Fruit fly (Drosophila melanogaster) whole organism, embryonic: ENCODE data around the gene euc.

Experiments
- CG10274 ChIP-seq: fragments of 200-800 bp; sonication (Bioruptor generic); optimal IDR thresholded peaks from 3 replicates; lab custom pipeline; 2017; ENCODE audit warnings: missing biosample characterization, mild to moderate bottlenecking, missing genetic modification characterization
- CG10431 ChIP-seq: fragments of 200-800 bp; sonication (Bioruptor generic); optimal IDR thresholded peaks from 3 replicates; lab custom pipeline; 2018; ENCODE audit warnings: missing biosample characterization, mild to moderate bottlenecking, missing genetic modification characterization
- CG10979 ChIP-seq: fragments of 200-800 bp; sonication (Bioruptor generic); optimal IDR thresholded peaks from 2 replicates; lab custom pipeline; 2018; ENCODE audit warnings: missing biosample characterization, mild to moderate bottlenecking, missing genetic modification characterization, moderate library complexity
- CG12219 ChIP-seq: fragments of 200-800 bp; sonication (Bioruptor generic); optimal IDR thresholded peaks from 3 replicates; lab custom pipeline; 2018; ENCODE audit warnings: missing biosample characterization, mild to moderate bottlenecking, missing genetic modification characterization
- CG12236 ChIP-seq: fragments of 200-800 bp; sonication (Bioruptor generic); optimal IDR thresholded peaks from 2 replicates; lab custom pipeline; 2016; ENCODE audit warnings: missing biosample characterization, missing genetic modification characterization
- CG12299 ChIP-seq: fragments of 200-800 bp; sonication (Bioruptor generic); optimal IDR thresholded peaks from 2 replicates; lab custom pipeline; 2018; ENCODE audit warnings: missing biosample characterization, mild to moderate bottlenecking, missing genetic modification characterization
- CG12942 ChIP-seq: fragments of 200-800 bp; sonication (Bioruptor generic); optimal IDR thresholded peaks from 3 replicates; lab custom pipeline; 2016; ENCODE audit warnings: missing biosample characterization, missing genetic modification characterization
- CG15479 ChIP-seq: fragments of 200-800 bp; sonication (Bioruptor generic); optimal IDR thresholded peaks from 3 replicates; lab custom pipeline; 2019; ENCODE audit warnings: missing biosample characterization, mild to moderate bottlenecking, missing genetic modification characterization, moderate library complexity
- CG18599 ChIP-seq: fragments of 200-800 bp; sonication (Bioruptor generic); optimal IDR thresholded peaks from 3 replicates; lab custom pipeline; 2017; ENCODE audit warnings: missing biosample characterization, missing genetic modification characterization, mild to moderate bottlenecking, moderate library complexity, missing genetic modification reagents
- CG2875 ChIP-seq: fragments of 200-800 bp; sonication (Bioruptor generic); optimal IDR thresholded peaks from 2 replicates; lab custom pipeline; 2017; ENCODE audit warnings: missing biosample characterization, mild to moderate bottlenecking, missing genetic modification characterization, missing genetic modification reagents
- CG30020 ChIP-seq: fragments of 200-800 bp; optimal IDR thresholded peaks from 2 replicates; lab custom pipeline; 2019; ENCODE audit warnings: missing biosample characterization, mild to moderate bottlenecking, missing genetic modification characterization, moderate library complexity
- CG31388 ChIP-seq: fragments of 200-800 bp; sonication (Bioruptor generic); optimal IDR thresholded peaks from 2 replicates; lab custom pipeline; 2016; ENCODE audit warnings: missing biosample characterization, missing genetic modification characterization
- CG3995 ChIP-seq: fragments of 200-800 bp; sonication (Bioruptor generic); optimal IDR thresholded peaks from 3 replicates; lab custom pipeline; 2016; ENCODE audit warnings: missing biosample characterization, missing genetic modification characterization
- CG4707 ChIP-seq: fragments of 200-800 bp; sonication (Bioruptor generic); optimal IDR thresholded peaks from 2 replicates; lab custom pipeline; 2018; ENCODE audit warnings: missing biosample characterization, mild to moderate bottlenecking, missing genetic modification characterization, moderate library complexity
- CG5180 ChIP-seq: fragments of 200-800 bp; sonication (Bioruptor generic); optimal IDR thresholded peaks from 3 replicates; lab custom pipeline; 2017; ENCODE audit warnings: missing biosample characterization, missing genetic modification characterization, mild to moderate bottlenecking, moderate library complexity, missing genetic modification reagents
- CG8359 ChIP-seq: fragments of 200-800 bp; sonication (Bioruptor generic); optimal IDR thresholded peaks from 2 replicates; lab custom pipeline; 2017; ENCODE audit warnings: missing biosample characterization, mild to moderate bottlenecking, missing genetic modification characterization, borderline replicate concordance
- CG8944 ChIP-seq: fragments of 200-800 bp; sonication (Bioruptor generic); optimal IDR thresholded peaks from 3 replicates; lab custom pipeline; 2016; ENCODE audit warnings: missing biosample characterization, missing genetic modification characterization
- CG9609 ChIP-seq: fragments of 200-800 bp; sonication (Bioruptor generic); optimal IDR thresholded peaks from 3 replicates; lab custom pipeline; 2016; ENCODE audit warnings: missing biosample characterization, missing genetic modification characterization
- Camta ChIP-seq: fragments of 200-800 bp; sonication (Bioruptor generic); optimal IDR thresholded peaks from 2 replicates; lab custom pipeline; 2016; ENCODE audit warnings: missing biosample characterization, missing genetic modification characterization
- E2f2 ChIP-seq: fragments of 200-800 bp; sonication (Bioruptor generic); IDR thresholded peaks from 2 replicates; pipeline ENCODE4 v1.3.6; 2022; ENCODE audit warnings: missing biosample characterization, missing genetic modification characterization
- H15 ChIP-seq: fragments of 200-800 bp; sonication (Bioruptor generic); IDR thresholded peaks from 3 replicates; pipeline ENCODE4 v1.3.6; 2022; ENCODE audit warnings: missing biosample characterization, missing genetic modification characterization
- H2.0 ChIP-seq: fragments of 200-800 bp; sonication (Bioruptor generic); IDR thresholded peaks from 2 replicates; pipeline ENCODE4 v1.3.6; 2022; ENCODE audit warnings: missing biosample characterization, missing genetic modification characterization
- Kr ChIP-seq: fragments of 200-800 bp; sonication (Bioruptor generic); optimal IDR thresholded peaks from 2 replicates; lab custom pipeline; 2017; ENCODE audit warnings: missing biosample characterization, mild to moderate bottlenecking, missing genetic modification characterization
- Mad ChIP-seq: fragments of 200-800 bp; sonication (Bioruptor generic); optimal IDR thresholded peaks from 2 replicates; lab custom pipeline; 2016; ENCODE audit warnings: missing biosample characterization, missing genetic modification characterization
- NC2β ChIP-seq: fragments of 200-800 bp; sonication (Bioruptor generic); optimal IDR thresholded peaks from 2 replicates; lab custom pipeline; 2016; ENCODE audit warnings: missing biosample characterization, missing genetic modification characterization
- Oli ChIP-seq: fragments of 200-800 bp; sonication (Bioruptor generic); optimal IDR thresholded peaks from 2 replicates; lab custom pipeline; 2018; ENCODE audit warnings: missing biosample characterization, mild to moderate bottlenecking, missing genetic modification characterization, moderate library complexity
- Opbp ChIP-seq: fragments of 200-800 bp; sonication (Bioruptor generic); IDR thresholded peaks from 3 replicates; pipeline ENCODE4 v1.3.6; 2022; ENCODE audit warnings: missing biosample characterization, missing genetic modification characterization; ENCODE audit not compliant: partially characterized antibody
- PHDP ChIP-seq: fragments of 200-800 bp; sonication (Bioruptor generic); optimal IDR thresholded peaks from 3 replicates; lab custom pipeline; 2018; ENCODE audit warnings: missing biosample characterization, mild to moderate bottlenecking, missing genetic modification characterization, moderate library complexity
- Ptx1 ChIP-seq: fragments of 200-800 bp; sonication (Bioruptor generic); IDR thresholded peaks from 2 replicates; pipeline ENCODE4 v1.3.6; 2022; ENCODE audit warnings: missing biosample characterization, missing genetic modification characterization
- Side ChIP-seq: fragments of 200-800 bp; sonication (Bioruptor generic); optimal IDR thresholded peaks from 2 replicates; lab custom pipeline; 2016; ENCODE audit warnings: missing biosample characterization, missing genetic modification characterization
- Spps ChIP-seq: fragments of 200-800 bp; sonication (Bioruptor generic); optimal IDR thresholded peaks from 2 replicates; lab custom pipeline; 2018; ENCODE audit warnings: missing biosample characterization, mild to moderate bottlenecking, missing genetic modification characterization
- ap ChIP-seq: fragments of 200-800 bp; sonication (Bioruptor generic); IDR thresholded peaks from 2 replicates; pipeline ENCODE4 v1.3.6; 2022; ENCODE audit warnings: missing biosample characterization, missing genetic modification characterization
- ara ChIP-seq: fragments of 200-800 bp; sonication (Bioruptor generic); IDR thresholded peaks from 2 replicates; pipeline ENCODE4 v1.3.6; 2022; ENCODE audit warnings: missing biosample characterization, missing genetic modification characterization
- ato ChIP-seq: fragments of 200-800 bp; sonication (Bioruptor generic); IDR thresholded peaks from 2 replicates; pipeline ENCODE4 v1.3.6; 2022; ENCODE audit warnings: missing biosample characterization, missing genetic modification characterization; ENCODE audit not compliant: partially characterized antibody
- br ChIP-seq: fragments of >200 bp; optimal IDR thresholded peaks from 2 replicates; lab custom pipeline; 2017
- caup ChIP-seq: fragments of 200-800 bp; sonication (Bioruptor generic); optimal IDR thresholded peaks from 3 replicates; lab custom pipeline; 2017; ENCODE audit warnings: missing biosample characterization, mild to moderate bottlenecking, missing genetic modification characterization, moderate library complexity; ENCODE audit not compliant: severe bottlenecking
- danr ChIP-seq: fragments of 200-800 bp; sonication (Bioruptor generic); IDR thresholded peaks from 2 replicates; pipeline ENCODE4 v1.3.6; 2022; ENCODE audit warnings: missing biosample characterization, missing genetic modification characterization
- ewg ChIP-seq: fragments of 200-800 bp; sonication (Bioruptor generic); optimal IDR thresholded peaks from 3 replicates; lab custom pipeline; 2017; ENCODE audit warnings: mild to moderate bottlenecking, missing biosample characterization, missing genetic modification reagents, missing genetic modification characterization
- grau ChIP-seq: fragments of 200-800 bp; optimal IDR thresholded peaks from 3 replicates; lab custom pipeline; 2019; ENCODE audit warnings: missing biosample characterization, mild to moderate bottlenecking, missing genetic modification characterization, moderate library complexity
- nom ChIP-seq: fragments of 200-800 bp; sonication (Bioruptor generic); optimal IDR thresholded peaks from 2 replicates; lab custom pipeline; 2017; ENCODE audit warnings: missing biosample characterization, missing genetic modification characterization, mild to moderate bottlenecking, moderate library complexity, missing genetic modification reagents
- pan ChIP-seq, 4 experiments: fragments of >200 bp in 3 of 4; fragments of 200-800 bp in 1 of 4; sonication (Bioruptor generic) in 1 of 4; optimal IDR thresholded peaks in 3 of 4; IDR thresholded peaks in 1 of 4; 2 replicates each; pipeline versions ENCODE4 v1.3.6 to Lab custom; 2017 to 2022; ENCODE audit warnings: missing biosample characterization in 2 of 4, missing genetic modification characterization in 2 of 4, mixed read lengths in 1 of 4
- repo ChIP-seq: fragments of 200-800 bp; sonication (Bioruptor generic); optimal IDR thresholded peaks from 2 replicates; lab custom pipeline; 2016; ENCODE audit warnings: missing biosample characterization, missing genetic modification characterization
- ro ChIP-seq: fragments of 200-800 bp; sonication (Bioruptor generic); IDR thresholded peaks from 2 replicates; pipeline ENCODE4 v1.3.6; 2022; ENCODE audit warnings: missing biosample characterization, missing genetic modification characterization
- sd ChIP-seq: fragments of 200-800 bp; sonication (Bioruptor generic); optimal IDR thresholded peaks from 3 replicates; lab custom pipeline; 2018; ENCODE audit warnings: missing biosample characterization, mild to moderate bottlenecking, missing genetic modification characterization, moderate library complexity
- ssp ChIP-seq: fragments of 200-800 bp; sonication (Bioruptor generic); IDR thresholded peaks from 2 replicates; pipeline ENCODE4 v1.3.6; 2022; ENCODE audit warnings: missing biosample characterization, missing genetic modification characterization
- toy ChIP-seq: fragments of 200-800 bp; sonication (Bioruptor generic); IDR thresholded peaks from 2 replicates; pipeline ENCODE4 v1.3.6; 2022; ENCODE audit warnings: missing biosample characterization, missing genetic modification characterization
- usp ChIP-seq: fragments of >200 bp; optimal IDR thresholded peaks from 2 replicates; lab custom pipeline; 2017; ENCODE audit warnings: missing biosample characterization, missing genetic modification characterization
- vfl ChIP-seq: fragments of 200-800 bp; sonication (Bioruptor generic); optimal IDR thresholded peaks from 2 replicates; lab custom pipeline; 2016; ENCODE audit warnings: missing biosample characterization, missing genetic modification characterization

The euc gene

dm6 chr3R:18928918-18929705, 49.5 kb downstream of the euc start, which contains the start of gene CG42613 (continued):
- peak; percentile 52 for TF ChIP-seq PHDP
- peak; percentile 60 for TF ChIP-seq CG12219 (GFP tag; lab: Kevin White, UChicago)
- no peak for TF ChIP-seq vfl (GFP tag; lab: Kevin White, UChicago)
- TF ChIP-seq CG10431: peak; percentile 30
- TF ChIP-seq sd (tag; lab: Kevin White, UChicago): no peak
- peak; percentile 58 for TF ChIP-seq CG12236 (GFP tag; lab: Kevin White, UChicago)
- TF ChIP-seq Kr (GFP tag; lab: Kevin White, UChicago): no peak
- peak; percentile 74 for TF ChIP-seq Opbp (GFP tag; lab: Robert Waterston, UW)
- peak; percentile 47 for TF ChIP-seq Mad
- no peak for TF ChIP-seq CG31388 (GFP tag; lab: Kevin White, UChicago)
- TF ChIP-seq CG12299 (tag; lab: Kevin White, UChicago): no peak
- TF ChIP-seq CG9609 (GFP tag; lab: Kevin White, UChicago): peak; percentile 72
- peak; percentile 16; the same call in 1 of the 2 replicates for TF ChIP-seq ato
- peak; percentile 36 for TF ChIP-seq Spps (tag; lab: Kevin White, UChicago)
- TF ChIP-seq toy: peak; percentile 32; the same call in 1 of the 2 replicates
- TF ChIP-seq CG2875: peak; percentile 67
- peak; percentile 38 for TF ChIP-seq CG10274 (GFP tag; lab: Kevin White, UChicago)
- peak; percentile 34 for TF ChIP-seq CG12942 (GFP tag; lab: Kevin White, UChicago)
- peak; percentile 58 for TF ChIP-seq nom (GFP tag; lab: Kevin White, UChicago)
- peak; percentile 14 for TF ChIP-seq CG18599 (GFP tag; lab: Kevin White, UChicago)
- TF ChIP-seq Camta: peak; percentile 44
- TF ChIP-seq ap (GFP tag; lab: Robert Waterston, UW): peak; percentile 41; the same call in 1 of the 2 replicates
- peak; percentile 72; the same call in 1 of the 2 replicates for TF ChIP-seq H2.0 (GFP tag; lab: Robert Waterston, UW)
- peak; percentile 40 for TF ChIP-seq CG30020
- TF ChIP-seq ara (GFP tag; lab: Robert Waterston, UW): peak; percentile 73
- TF ChIP-seq CG15479 (GFP tag; lab: Kevin White, UChicago): no peak
- TF ChIP-seq CG5180 (GFP tag; lab: Kevin White, UChicago): peak; percentile 57
- TF ChIP-seq CG10979: peak; percentile 57
- peak; percentile 70 for TF ChIP-seq Side (GFP tag; lab: Kevin White, UChicago)
- peak; percentile 20 for TF ChIP-seq CG8944 (GFP tag; lab: Kevin White, UChicago)
- peak; percentile 51 for TF ChIP-seq NC2β (GFP tag; lab: Kevin White, UChicago)
- peak; percentile 41 for TF ChIP-seq ssp
- TF ChIP-seq danr (GFP tag; lab: Robert Waterston, UW): no peak
- TF ChIP-seq br (lab: Kevin White, UChicago): no peak
- TF ChIP-seq CG3995 (GFP tag; lab: Kevin White, UChicago): peak; percentile 15
- TF ChIP-seq repo (GFP tag; lab: Kevin White, UChicago): no peak
- TF ChIP-seq grau (tag; lab: Kevin White, UChicago): peak; percentile 28
- TF ChIP-seq Oli (tag; lab: Kevin White, UChicago): peak; percentile 38
- peak; percentile 61 for TF ChIP-seq ewg
- TF ChIP-seq ro (GFP tag; lab: Robert Waterston, UW): peak; percentile 18; the same call in 1 of the 2 replicates
- no peak for TF ChIP-seq pan (optimal IDR thresholded peaks at IDR 0.05; lab: Kevin White, UChicago)
- peak in 1 of 2 experiments; percentile 40 for TF ChIP-seq pan (GFP tag; optimal IDR thresholded peaks at IDR 0.05 in 1 of 2, IDR thresholded peaks at IDR 0.05 in 1 of 2)
- TF ChIP-seq Ptx1: peak; percentile 39
- TF ChIP-seq usp: no peak
- TF ChIP-seq caup (GFP tag; lab: Kevin White, UChicago): peak; percentile 78
- peak; percentile 61 for TF ChIP-seq E2f2 (GFP tag; lab: Robert Waterston, UW)
- peak; percentile 64 for TF ChIP-seq CG4707 (GFP tag; lab: Kevin White, UChicago)
- peak; percentile 53; the same call in 1 of the 3 replicates for TF ChIP-seq H15 (GFP tag; lab: Robert Waterston, UW)
- TF ChIP-seq CG8359 (GFP tag; lab: Kevin White, UChicago): peak; percentile 67
